Worm (Caenorhabditis elegans) whole organism, young adult: ENCODE measurements around the gene nlp-82.

Source experiments
- C06A6.2 ChIP-seq: fragments of 200-800 bp; sonication (Bioruptor generic); conservative IDR thresholded peaks from 2 replicates; pipeline ENCODE4 v1.3.6; 2022; ENCODE audit warnings: missing genetic modification characterization, missing compliant biosample characterization
- F39B2.1 ChIP-seq: fragments of 200-800 bp; sonication (Bioruptor generic); IDR thresholded peaks from 2 replicates; pipeline ENCODE4 v1.3.6; 2022; ENCODE audit warnings: missing genetic modification reagents, missing genetic modification characterization, missing compliant biosample characterization
- F55B11.4 ChIP-seq: sonication (generic microtip); optimal IDR thresholded peaks from 2 replicates; lab custom pipeline; 2016; ENCODE audit warnings: missing compliant biosample characterization, missing genetic modification characterization, borderline replicate concordance; ENCODE audit not compliant: insufficient read depth
- K11D2.4 ChIP-seq: fragments of 200-800 bp; sonication (Bioruptor generic); IDR thresholded peaks from 2 replicates; pipeline ENCODE4 v1.3.6; 2022; ENCODE audit warnings: missing genetic modification reagents, missing genetic modification characterization, missing compliant biosample characterization
- K12H6.12 ChIP-seq: fragments of 200-800 bp; sonication (Bioruptor generic); optimal IDR thresholded peaks from 2 replicates; lab custom pipeline; 2018; ENCODE audit warnings: mild to moderate bottlenecking, missing genetic modification characterization, missing compliant biosample characterization
- T26A5.8 ChIP-seq: sonication (generic microtip); optimal IDR thresholded peaks from 2 replicates; lab custom pipeline; 2016; ENCODE audit warnings: missing genetic modification characterization, missing compliant biosample characterization
- Y53F4B.3 ChIP-seq: fragments of 200-800 bp; sonication (Bioruptor generic); IDR thresholded peaks from 2 replicates; pipeline ENCODE4 v1.3.6; 2022; ENCODE audit warnings: missing genetic modification reagents, missing genetic modification characterization, missing compliant biosample characterization
- Y79H2A.3 ChIP-seq: fragments of 200-800 bp; sonication (Bioruptor generic); conservative IDR thresholded peaks from 2 replicates; pipeline ENCODE4 v1.3.6; 2022; ENCODE audit warnings: missing genetic modification reagents, missing genetic modification characterization, missing compliant biosample characterization
- Y95B8A.8 ChIP-seq: fragments of 200-800 bp; sonication (Bioruptor generic); IDR thresholded peaks from 2 replicates; pipeline ENCODE4 v1.3.6; 2022; ENCODE audit warnings: missing genetic modification reagents, missing genetic modification characterization, missing compliant biosample characterization
- ama-1 ChIP-seq, 3 experiments: fragments of 150-350 bp in 1 of 3; sonication (generic microtip) in 2 of 3; optimal IDR thresholded peaks; 2 replicates each; lab custom pipeline; 2014 to 2018; ENCODE audit warnings: missing biosample characterization in 2 of 3, missing genetic modification characterization in 2 of 3, missing genetic modification reagents in 2 of 3
- atf-7 ChIP-seq: sonication (generic microtip); optimal IDR thresholded peaks from 2 replicates; lab custom pipeline; 2017; ENCODE audit warnings: mild to moderate bottlenecking, missing genetic modification characterization, missing compliant biosample characterization
- ccch-3 ChIP-seq: fragments of 200-800 bp; sonication (Bioruptor generic); optimal IDR thresholded peaks from 2 replicates; lab custom pipeline; 2018; ENCODE audit warnings: mild to moderate bottlenecking, missing genetic modification characterization, missing compliant biosample characterization
- cebp-1 ChIP-seq, 2 experiments: fragments of 200-800 bp in 1 of 2; sonication (Bioruptor generic) in 1 of 2; sonication (generic microtip) in 1 of 2; IDR thresholded peaks in 1 of 2; optimal IDR thresholded peaks in 1 of 2; 2 replicates each; pipeline versions ENCODE4 v1.3.6 to Lab custom; 2017 to 2022; ENCODE audit warnings: missing compliant biosample characterization in 2 of 2, missing genetic modification characterization in 2 of 2, mild to moderate bottlenecking in 1 of 2, missing genetic modification reagents in 1 of 2, moderate library complexity in 1 of 2
- ceh-100 ChIP-seq: fragments of 200-800 bp; sonication (Bioruptor generic); IDR thresholded peaks from 2 replicates; pipeline ENCODE4 v1.3.6; 2022; ENCODE audit warnings: missing genetic modification reagents, missing genetic modification characterization, missing compliant biosample characterization
- ceh-79 ChIP-seq: sonication (generic microtip); optimal IDR thresholded peaks from 2 replicates; lab custom pipeline; 2017; ENCODE audit warnings: mild to moderate bottlenecking, missing genetic modification characterization, missing compliant biosample characterization
- dox-1 ChIP-seq: fragments of 200-800 bp; sonication (Bioruptor generic); IDR thresholded peaks from 2 replicates; pipeline ENCODE4 v1.3.6; 2022; ENCODE audit warnings: missing genetic modification reagents, missing genetic modification characterization, missing compliant biosample characterization
- efl-1 ChIP-seq: fragments of 150-350 bp; optimal IDR thresholded peaks from 2 replicates; lab custom pipeline; 2014; ENCODE audit warnings: missing biosample characterization, missing genetic modification reagents, missing genetic modification characterization
- egrh-3 ChIP-seq: fragments of 200-800 bp; sonication (Bioruptor generic); IDR thresholded peaks from 2 replicates; pipeline ENCODE4 v1.3.6; 2022; ENCODE audit warnings: missing genetic modification reagents, missing genetic modification characterization, missing compliant biosample characterization
- ets-4 ChIP-seq: fragments of 200-800 bp; sonication (Bioruptor generic); optimal IDR thresholded peaks from 2 replicates; lab custom pipeline; 2018; ENCODE audit warnings: mild to moderate bottlenecking, missing genetic modification characterization, missing compliant biosample characterization
- gei-17 ChIP-seq: fragments of 200-800 bp; sonication (Bioruptor generic); optimal IDR thresholded peaks from 2 replicates; lab custom pipeline; 2018; ENCODE audit warnings: mild to moderate bottlenecking, missing genetic modification characterization, missing compliant biosample characterization
- hmg-20 ChIP-seq: fragments of 200-800 bp; sonication (Bioruptor generic); IDR thresholded peaks from 2 replicates; pipeline ENCODE4 v1.3.6; 2022; ENCODE audit warnings: missing genetic modification reagents, missing genetic modification characterization, missing compliant biosample characterization
- lin-26 ChIP-seq: fragments of 200-800 bp; sonication (Bioruptor generic); IDR thresholded peaks from 2 replicates; pipeline ENCODE4 v1.3.6; 2022; ENCODE audit warnings: missing genetic modification reagents, missing genetic modification characterization, missing compliant biosample characterization
- lin-54 ChIP-seq: fragments of 200-800 bp; sonication (Bioruptor generic); optimal IDR thresholded peaks from 2 replicates; lab custom pipeline; 2018; ENCODE audit warnings: mild to moderate bottlenecking, missing genetic modification characterization, missing compliant biosample characterization
- lsl-1 ChIP-seq: fragments of 200-800 bp; sonication (Bioruptor generic); optimal IDR thresholded peaks from 2 replicates; lab custom pipeline; 2018; ENCODE audit warnings: mild to moderate bottlenecking, missing genetic modification characterization, moderate library complexity, missing compliant biosample characterization
- lsy-27 ChIP-seq: sonication (generic microtip); optimal IDR thresholded peaks from 2 replicates; lab custom pipeline; 2017; ENCODE audit warnings: missing genetic modification characterization, mild to moderate bottlenecking, missing compliant biosample characterization, antibody characterized with exemption, missing genotype, borderline replicate concordance; ENCODE audit not compliant: insufficient read depth
- madf-10 ChIP-seq: sonication (generic microtip); optimal IDR thresholded peaks from 2 replicates; lab custom pipeline; 2016; ENCODE audit warnings: mild to moderate bottlenecking, missing genetic modification characterization, missing compliant biosample characterization
- nfya-1 ChIP-seq: sonication (generic microtip); optimal IDR thresholded peaks from 2 replicates; lab custom pipeline; 2017; ENCODE audit warnings: antibody characterized with exemption, missing compliant biosample characterization, missing genetic modification characterization, borderline replicate concordance; ENCODE audit not compliant: insufficient read depth
- nhr-80 ChIP-seq: sonication (generic microtip); optimal IDR thresholded peaks from 2 replicates; lab custom pipeline; 2016; ENCODE audit warnings: missing genetic modification characterization, missing compliant biosample characterization
- nhr-90 ChIP-seq: sonication (generic microtip); optimal IDR thresholded peaks from 2 replicates; lab custom pipeline; 2016; ENCODE audit warnings: missing genotype, mild to moderate bottlenecking, missing genetic modification characterization, missing compliant biosample characterization
- pbrm-1 ChIP-seq: fragments of 200-800 bp; sonication (Bioruptor generic); IDR thresholded peaks from 2 replicates; pipeline ENCODE4 v1.3.6; 2022; ENCODE audit warnings: missing genetic modification reagents, missing genetic modification characterization, missing compliant biosample characterization
- rpc-1 ChIP-seq, 2 experiments: fragments of 150-350 bp in 1 of 2; sonication (generic microtip) in 1 of 2; optimal IDR thresholded peaks; 2 replicates each; lab custom pipeline; 2014 to 2018; ENCODE audit warnings: missing biosample characterization in 1 of 2, missing genetic modification characterization in 1 of 2, missing genetic modification reagents in 1 of 2, missing genotype in 1 of 2
- somi-1 ChIP-seq: fragments of 200-800 bp; sonication (Bioruptor generic); optimal IDR thresholded peaks from 2 replicates; lab custom pipeline; 2018; ENCODE audit warnings: mild to moderate bottlenecking, missing genetic modification characterization, missing compliant biosample characterization
- tbp1 ChIP-seq: fragments of 200-800 bp; sonication (Bioruptor generic); optimal IDR thresholded peaks from 2 replicates; lab custom pipeline; 2018; ENCODE audit warnings: mild to moderate bottlenecking, missing genetic modification characterization, missing compliant biosample characterization
- unc-130 ChIP-seq: sonication (generic microtip); optimal IDR thresholded peaks from 2 replicates; lab custom pipeline; 2016; ENCODE audit warnings: missing genetic modification reagents, missing genetic modification characterization, missing compliant biosample characterization
- zfh-2 ChIP-seq: fragments of 200-800 bp; sonication (Bioruptor generic); conservative IDR thresholded peaks from 2 replicates; pipeline ENCODE4 v1.3.6; 2022; ENCODE audit warnings: missing genetic modification reagents, missing genetic modification characterization, missing compliant biosample characterization
- zim-3 ChIP-seq: sonication (generic microtip); optimal IDR thresholded peaks from 2 replicates; lab custom pipeline; 2017; ENCODE audit warnings: mild to moderate bottlenecking, missing genetic modification characterization, moderate library complexity, missing compliant biosample characterization
- ztf-28 ChIP-seq: fragments of 200-800 bp; sonication (Bioruptor generic); IDR thresholded peaks from 2 replicates; pipeline ENCODE4 v1.3.6; 2022; ENCODE audit warnings: missing genetic modification reagents, missing genetic modification characterization, missing compliant biosample characterization
- ztf-3 ChIP-seq: fragments of 200-800 bp; sonication (Bioruptor generic); optimal IDR thresholded peaks from 2 replicates; lab custom pipeline; 2018; ENCODE audit warnings: mild to moderate bottlenecking, missing genetic modification characterization, missing compliant biosample characterization

Gene nlp-82

DNA sequence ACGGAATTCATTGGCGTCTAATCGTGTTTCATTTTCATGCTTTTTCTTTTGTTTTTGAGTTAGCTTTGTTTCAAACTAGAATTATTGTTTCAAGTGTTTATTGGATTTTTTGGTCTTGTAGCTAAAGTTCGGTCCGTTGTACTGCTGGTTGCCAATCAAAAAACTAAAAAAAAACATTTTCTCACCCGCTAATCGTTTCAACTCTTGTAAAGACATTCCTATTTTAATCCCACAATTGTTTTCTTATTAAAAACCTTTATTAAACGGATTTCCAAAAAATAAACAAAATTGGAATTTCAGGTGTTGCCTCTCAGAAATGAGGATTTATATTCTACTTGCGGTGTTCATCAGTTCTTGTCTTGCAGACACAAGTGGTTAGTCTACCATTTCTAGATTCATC is 21.2 kb downstream of the nlp-82 start, which contains the start of gene T26C5.2:
Gene T26C5.2, plus strand, starts transcription at position 301 of the 400 bp plus-strand sequence.
- no peak for TF ChIP-seq K12H6.12
- no peak for TF ChIP-seq dox-1 (GFP tag; lab: Robert Waterston, UW)
- TF ChIP-seq atf-7: no peak
- TF ChIP-seq F55B11.4 (tag; lab: Kevin White, UChicago): no peak
- TF ChIP-seq K11D2.4 (GFP tag; lab: Robert Waterston, UW): no peak
- no peak for TF ChIP-seq T26A5.8 (tag; lab: Kevin White, UChicago)
- no peak for TF ChIP-seq somi-1 (GFP tag; lab: Kevin White, UChicago)
- TF ChIP-seq ceh-100 (GFP tag; lab: Robert Waterston, UW): no peak
- no peak for TF ChIP-seq cebp-1 (GFP tag; IDR thresholded peaks at IDR 0.05; lab: Robert Waterston, UW)
- TF ChIP-seq cebp-1 (tag; optimal IDR thresholded peaks at IDR 0.05; lab: Kevin White, UChicago): no peak
- no peak for TF ChIP-seq madf-10 (tag; lab: Kevin White, UChicago)
- TF ChIP-seq lsl-1 (GFP tag; lab: Kevin White, UChicago): no peak
- TF ChIP-seq pbrm-1 (GFP tag; lab: Robert Waterston, UW): no peak
- TF ChIP-seq lin-26 (GFP tag; lab: Robert Waterston, UW): no peak
- no peak for TF ChIP-seq ceh-79 (tag; lab: Kevin White, UChicago)
- no peak for TF ChIP-seq hmg-20

DNA sequence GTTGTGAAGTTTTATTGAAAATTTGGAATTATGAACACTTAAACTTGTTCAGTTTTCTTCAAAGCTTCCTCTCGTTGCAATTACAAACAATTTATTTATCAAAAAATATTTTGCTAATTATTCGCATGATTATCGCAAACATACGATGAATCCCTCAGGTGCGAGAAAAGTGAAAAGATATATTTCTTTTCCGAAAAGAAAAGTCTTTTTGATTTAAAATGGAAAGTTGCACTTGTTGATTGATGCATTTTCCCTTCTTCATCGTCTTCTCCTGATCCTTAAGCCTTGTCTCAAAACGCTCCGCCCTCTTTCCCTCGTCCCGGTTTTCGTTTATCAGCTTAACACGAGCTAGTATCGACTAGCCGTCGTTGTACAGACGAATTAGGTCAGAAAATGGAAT is 21.6 kb downstream of the nlp-82 start:
- TF ChIP-seq Y53F4B.3 (GFP tag; lab: Robert Waterston, UW) (no peak), C06A6.2 (GFP tag; lab: Robert Waterston, UW) (no peak), zim-3 (tag; lab: Kevin White, UChicago) (no peak), gei-17 (GFP tag; lab: Kevin White, UChicago) (no peak), nfya-1 (tag; lab: Kevin White, UChicago) (no peak), rpc-1 (optimal IDR thresholded peaks at IDR 0.05; lab: Kevin White, UChicago) (no peak), rpc-1 (tag; optimal IDR thresholded peaks at IDR 0.05; lab: Kevin White, UChicago) (no peak), ccch-3 (GFP tag; lab: Kevin White, UChicago) (no peak), F39B2.1 (GFP tag; lab: Robert Waterston, UW) (no peak), ets-4 (no peak), tbp1 (GFP tag; lab: Kevin White, UChicago) (no peak), lin-54 (GFP tag; lab: Kevin White, UChicago) (no peak), nhr-90 (tag; lab: Kevin White, UChicago) (no peak), efl-1 (GFP tag; lab: Kevin White, UChicago) (no peak), ama-1 (optimal IDR thresholded peaks at IDR 0.05; lab: Kevin White, UChicago) (no peak), ama-1 (GFP tag; optimal IDR thresholded peaks at IDR 0.05; lab: Kevin White, UChicago) (no peak)
- TF ChIP-seq, all 124 proteins: peak for 0

DNA sequence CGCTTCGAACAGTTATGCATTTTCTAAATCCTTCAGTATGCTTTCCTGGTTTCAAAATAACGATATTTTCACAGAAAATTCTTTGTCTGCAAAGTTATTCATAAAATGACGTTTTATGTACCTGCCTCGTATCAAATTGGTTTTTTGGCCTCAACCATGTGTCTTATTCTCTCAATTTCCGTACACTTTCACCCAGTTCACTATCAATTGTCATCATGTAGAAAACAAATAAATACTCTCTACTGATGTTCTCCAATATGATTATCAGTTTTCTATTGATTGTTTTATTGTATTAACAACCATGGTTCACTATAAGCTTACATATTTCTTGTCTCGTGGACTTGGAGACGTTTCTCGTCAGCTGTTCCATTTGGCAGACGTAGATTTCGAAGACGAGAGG is 22.8 kb downstream of the nlp-82 start, which contains the start of gene gst-13:
Gene gst-13, plus strand, starts transcription at position 218 of the 400 bp plus-strand sequence.
- TF ChIP-seq nhr-80 (tag; lab: Kevin White, UChicago) (peak; percentile 84), Y95B8A.8 (no peak)
- TF ChIP-seq, all 124 proteins: peak for 1

DNA sequence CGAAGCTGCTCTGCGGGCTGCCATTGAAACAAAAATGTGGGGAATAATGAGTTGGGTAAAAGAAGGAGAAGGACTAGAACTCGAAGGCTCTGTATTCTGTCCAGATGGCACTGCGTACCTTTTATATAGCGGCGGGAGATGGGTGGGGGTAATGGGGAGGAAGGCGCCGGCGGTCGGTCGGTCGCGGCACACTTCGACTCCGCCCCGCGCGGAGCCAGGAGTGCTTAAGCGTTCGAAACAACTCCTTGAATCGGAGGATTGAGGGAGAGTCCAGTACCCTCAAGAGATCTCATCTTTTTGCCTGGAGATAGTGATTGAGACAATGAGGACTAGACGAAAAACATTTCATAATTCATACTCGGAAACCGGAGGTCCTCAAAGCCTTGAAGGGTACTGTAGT is 27.0 kb downstream of the nlp-82 start, which contains the start of gene abu-14:
Gene abu-14, minus strand, starts transcription at position 81 of the 400 bp plus-strand sequence.
- TF ChIP-seq ztf-3 (GFP tag; lab: Kevin White, UChicago): no peak
- TF ChIP-seq rpc-1 (optimal IDR thresholded peaks at IDR 0.05; lab: Kevin White, UChicago): no peak
- TF ChIP-seq rpc-1 (tag; optimal IDR thresholded peaks at IDR 0.05; lab: Kevin White, UChicago): no peak
- no peak for TF ChIP-seq Y79H2A.3
- peak; percentile 54; the same call in 1 of the 2 replicates for TF ChIP-seq egrh-3 (GFP tag; lab: Robert Waterston, UW)
- no peak for TF ChIP-seq lsy-27 (tag; lab: Kevin White, UChicago)
- peak; percentile 89 for TF ChIP-seq zfh-2 (GFP tag; lab: Robert Waterston, UW)
- no peak for TF ChIP-seq unc-130 (GFP tag; lab: Kevin White, UChicago)
- TF ChIP-seq ztf-28 (GFP tag; lab: Robert Waterston, UW): no peak
- TF ChIP-seq, all 124 proteins: peak for 2
